Worm (Caenorhabditis elegans) whole organism, late embryonic: ENCODE data around the gene mdt-1.2.

ENCODE experiments used
- ama-1 ChIP-seq: fragments of 150-350 bp; optimal IDR thresholded peaks from 2 replicates; lab custom pipeline; 2014
- ceh-48 ChIP-seq: sonication (generic microtip); optimal IDR thresholded peaks from 2 replicates; lab custom pipeline; 2016; ENCODE audit warnings: missing genetic modification characterization, inconsistent platforms, missing compliant biosample characterization
- ceh-9 ChIP-seq: sonication (generic microtip); optimal IDR thresholded peaks from 2 replicates; lab custom pipeline; 2016; ENCODE audit warnings: mild to moderate bottlenecking, missing genetic modification characterization, inconsistent platforms, missing compliant biosample characterization
- eyg-1 ChIP-seq: sonication (generic microtip); optimal IDR thresholded peaks from 2 replicates; lab custom pipeline; 2016; ENCODE audit warnings: missing genotype, missing genetic modification characterization, missing compliant biosample characterization
- odd-2 ChIP-seq: sonication (generic microtip); optimal IDR thresholded peaks from 2 replicates; lab custom pipeline; 2017; ENCODE audit warnings: antibody characterized with exemption, mild to moderate bottlenecking, missing genetic modification characterization, missing compliant biosample characterization
- pha-4 ChIP-seq: fragments of 150-350 bp; optimal IDR thresholded peaks from 2 replicates; lab custom pipeline; 2018; ENCODE audit warnings: missing biosample characterization, missing genetic modification reagents, missing genetic modification characterization
- pqm-1 ChIP-seq: sonication (generic microtip); optimal IDR thresholded peaks from 2 replicates; lab custom pipeline; 2016; ENCODE audit warnings: missing genetic modification characterization, missing compliant biosample characterization
- pros-1 ChIP-seq: fragments of 150-350 bp; optimal IDR thresholded peaks from 2 replicates; lab custom pipeline; 2014; ENCODE audit warnings: missing biosample characterization, missing genetic modification reagents, missing genetic modification characterization
- rnt-1 ChIP-seq: sonication (generic microtip); optimal IDR thresholded peaks from 2 replicates; lab custom pipeline; 2016; ENCODE audit warnings: missing genetic modification characterization, missing compliant biosample characterization
- unc-42 ChIP-seq: sonication (generic microtip); optimal IDR thresholded peaks from 2 replicates; lab custom pipeline; 2016; ENCODE audit warnings: missing genotype, missing genetic modification characterization, missing compliant biosample characterization
- unc-86 ChIP-seq: sonication (generic microtip); optimal IDR thresholded peaks from 2 replicates; lab custom pipeline; 2016; ENCODE audit warnings: missing genetic modification characterization, missing compliant biosample characterization

- TF ChIP-seq rnt-1 (tag; lab: Kevin White, UChicago) (no peak), eyg-1 (tag; lab: Kevin White, UChicago) (no peak), unc-42 (tag; lab: Kevin White, UChicago) (no peak), ama-1 (no peak), pros-1 (no peak), ceh-48 (tag; lab: Kevin White, UChicago) (no peak), ceh-9 (tag; lab: Kevin White, UChicago) (no peak), pha-4 (no peak), pqm-1 (tag; lab: Kevin White, UChicago) (no peak), odd-2 (tag; lab: Kevin White, UChicago) (no peak), unc-86 (no peak)
These were observed 34.5 kb downstream of the mdt-1.2 start, which contains the start of gene sid-3 for ce11 chrX:17185696-17186430.
